Worm (Caenorhabditis elegans): ENCODE measurements around the gene ptl-1.

ce11 chrIII:819313-819712 lies 54.3 kb downstream of the ptl-1 start:
- TF ChIP-seq zag-1 (tag; optimal IDR thresholded peaks at IDR 0.05) (no peak), nhr-48 (tag; optimal IDR thresholded peaks at IDR 0.05) (no peak), lsy-2 (tag; optimal IDR thresholded peaks at IDR 0.05) (no peak), D1046.2 (GFP tag; IDR thresholded peaks at IDR 0.05) (no peak), fkh-10 (GFP tag; optimal IDR thresholded peaks at IDR 0.05) (no peak), dmd-9 (GFP tag; IDR thresholded peaks at IDR 0.05) (no peak), nhr-6 (tag; optimal IDR thresholded peaks at IDR 0.05) (no peak), cey-2 (tag; optimal IDR thresholded peaks at IDR 0.05; ENCODE audit: borderline replicate concordance, insufficient read depth) (no peak), lim-7 (GFP tag; IDR thresholded peaks at IDR 0.05) (no peak), lin-39 (tag; optimal IDR thresholded peaks at IDR 0.05) (no peak), mdl-1 (tag; optimal IDR thresholded peaks at IDR 0.05) (no peak), pha-4 (GFP tag; IDR thresholded peaks at IDR 0.05) (no peak), pha-4 (tag; optimal IDR thresholded peaks at IDR 0.05) (no peak), nhr-77 (tag; optimal IDR thresholded peaks at IDR 0.05) (no peak), nhr-76 (tag; optimal IDR thresholded peaks at IDR 0.05) (no peak)

Data from whole organism, L4 larva.